Worm (Caenorhabditis elegans) whole organism, L2 larva: ENCODE results near the gene tsp-16.

ENCODE experiments used
- C34F6.9 ChIP-seq: fragments of 150-350 bp; optimal IDR thresholded peaks from 2 replicates; lab custom pipeline; 2014; ENCODE audit warnings: missing biosample characterization, missing genetic modification characterization
- F13H6.1 ChIP-seq: sonication (generic microtip); optimal IDR thresholded peaks from 2 replicates; lab custom pipeline; 2016; ENCODE audit warnings: missing genetic modification characterization, missing compliant biosample characterization
- Y55F3AM.14 ChIP-seq: fragments of 200-800 bp; sonication (Bioruptor generic); optimal IDR thresholded peaks from 2 replicates; lab custom pipeline; 2018; ENCODE audit warnings: mild to moderate bottlenecking, missing genetic modification characterization, missing compliant biosample characterization
- alr-1 ChIP-seq: fragments of 150-350 bp; optimal IDR thresholded peaks from 2 replicates; lab custom pipeline; 2014; ENCODE audit warnings: missing biosample characterization, missing genetic modification characterization
- aly-2 ChIP-seq: fragments of 150-350 bp; optimal IDR thresholded peaks from 2 replicates; lab custom pipeline; 2014; ENCODE audit warnings: missing biosample characterization, missing genetic modification characterization
- blmp-1 ChIP-seq: sonication (generic microtip); optimal IDR thresholded peaks from 2 replicates; lab custom pipeline; 2017; ENCODE audit warnings: missing genetic modification characterization, mild to moderate bottlenecking, missing compliant biosample characterization, antibody characterized with exemption, moderate library complexity; ENCODE audit not compliant: insufficient read depth
- ceh-16 ChIP-seq: fragments of 150-350 bp; optimal IDR thresholded peaks from 2 replicates; lab custom pipeline; 2014; ENCODE audit warnings: missing biosample characterization, missing genetic modification characterization
- crh-2 ChIP-seq: sonication (generic microtip); optimal IDR thresholded peaks from 2 replicates; lab custom pipeline; 2017; ENCODE audit warnings: missing biosample characterization, missing genetic modification characterization
- dmd-4 ChIP-seq: sonication (generic microtip); optimal IDR thresholded peaks from 2 replicates; lab custom pipeline; 2017; ENCODE audit warnings: missing biosample characterization, missing genetic modification characterization
- egl-27 ChIP-seq: sonication (generic microtip); optimal IDR thresholded peaks from 3 replicates; lab custom pipeline; 2017; ENCODE audit warnings: missing biosample characterization, missing genetic modification reagents, missing genetic modification characterization
- elt-1 ChIP-seq: fragments of 150-350 bp; optimal IDR thresholded peaks from 2 replicates; lab custom pipeline; 2014; ENCODE audit warnings: missing biosample characterization, missing genetic modification characterization
- elt-3 ChIP-seq: sonication (generic microtip); optimal IDR thresholded peaks from 2 replicates; lab custom pipeline; 2017; ENCODE audit warnings: missing biosample characterization, missing genetic modification characterization
- fos-1 ChIP-seq: fragments of 150-350 bp; optimal IDR thresholded peaks from 2 replicates; lab custom pipeline; 2014; ENCODE audit warnings: missing biosample characterization, missing genetic modification characterization
- gmeb-1 ChIP-seq: fragments of 150-350 bp; optimal IDR thresholded peaks from 2 replicates; lab custom pipeline; 2014; ENCODE audit warnings: missing biosample characterization, missing genetic modification characterization
- lin-11 ChIP-seq: fragments of 150-350 bp; sonication (generic microtip); optimal IDR thresholded peaks from 2 replicates; lab custom pipeline; 2014; ENCODE audit warnings: missing biosample characterization, missing genetic modification characterization, inconsistent platforms, mixed read lengths
- lin-13 ChIP-seq: fragments of 150-350 bp; optimal IDR thresholded peaks from 2 replicates; lab custom pipeline; 2014; ENCODE audit warnings: missing biosample characterization, missing genetic modification reagents, missing genetic modification characterization
- lin-39 ChIP-seq: fragments of 150-350 bp; optimal IDR thresholded peaks from 2 replicates; lab custom pipeline; 2014; ENCODE audit warnings: missing biosample characterization, missing genetic modification reagents, missing genetic modification characterization
- lsy-2 ChIP-seq, 2 experiments: fragments of 150-350 bp in 1 of 2; sonication (generic microtip) in 1 of 2; optimal IDR thresholded peaks; 2 replicates each; lab custom pipeline; 2014 to 2017; ENCODE audit warnings: missing biosample characterization in 2 of 2, missing genetic modification characterization in 2 of 2
- mab-5 ChIP-seq: fragments of 150-350 bp; optimal IDR thresholded peaks from 2 replicates; lab custom pipeline; 2014; ENCODE audit warnings: missing biosample characterization, missing genetic modification characterization
- mbf-1 ChIP-seq: sonication (generic microtip); optimal IDR thresholded peaks from 2 replicates; lab custom pipeline; 2017; ENCODE audit warnings: missing biosample characterization, missing genetic modification characterization
- mdl-1 ChIP-seq, 2 experiments: fragments of 150-350 bp in 1 of 2; sonication (generic microtip) in 1 of 2; optimal IDR thresholded peaks; 2 replicates each; lab custom pipeline; 2017; ENCODE audit warnings: missing biosample characterization in 2 of 2, missing genetic modification characterization in 2 of 2
- nhr-10 ChIP-seq: sonication (generic microtip); optimal IDR thresholded peaks from 2 replicates; lab custom pipeline; 2017; ENCODE audit warnings: missing biosample characterization, missing genetic modification characterization
- nhr-11 ChIP-seq: fragments of 150-350 bp; optimal IDR thresholded peaks from 2 replicates; lab custom pipeline; 2014; ENCODE audit warnings: missing biosample characterization, missing genetic modification characterization
- nhr-129 ChIP-seq: fragments of 150-350 bp; optimal IDR thresholded peaks from 2 replicates; lab custom pipeline; 2014; ENCODE audit warnings: missing biosample characterization, missing genetic modification characterization
- nhr-21 ChIP-seq: fragments of 150-350 bp; optimal IDR thresholded peaks from 2 replicates; lab custom pipeline; 2014; ENCODE audit warnings: missing biosample characterization, missing genetic modification characterization
- nhr-23 ChIP-seq: fragments of 150-350 bp; optimal IDR thresholded peaks from 2 replicates; lab custom pipeline; 2014; ENCODE audit warnings: missing biosample characterization, missing genetic modification reagents, missing genetic modification characterization
- peb-1 ChIP-seq: fragments of 150-350 bp; optimal IDR thresholded peaks from 2 replicates; lab custom pipeline; 2014; ENCODE audit warnings: missing biosample characterization, missing genetic modification characterization
- sem-4 ChIP-seq: fragments of 150-350 bp; optimal IDR thresholded peaks from 2 replicates; lab custom pipeline; 2014; ENCODE audit warnings: missing biosample characterization, missing genetic modification reagents, missing genetic modification characterization
- skn-1 ChIP-seq: sonication (generic microtip); optimal IDR thresholded peaks from 2 replicates; lab custom pipeline; 2017; ENCODE audit warnings: missing biosample characterization, missing genetic modification characterization
- sma-3 ChIP-seq: sonication (generic microtip); optimal IDR thresholded peaks from 2 replicates; lab custom pipeline; 2016; ENCODE audit warnings: missing genetic modification reagents, missing genetic modification characterization, missing compliant biosample characterization
- snpc-4 ChIP-seq: fragments of 150-350 bp; optimal IDR thresholded peaks from 2 replicates; lab custom pipeline; 2014; ENCODE audit warnings: missing biosample characterization, missing genetic modification characterization
- unc-39 ChIP-seq: fragments of 150-350 bp; optimal IDR thresholded peaks from 2 replicates; lab custom pipeline; 2014; ENCODE audit warnings: missing biosample characterization, missing genetic modification characterization
- unc-55 ChIP-seq: fragments of 150-350 bp; sonication (generic microtip); optimal IDR thresholded peaks from 3 replicates; lab custom pipeline; 2014; ENCODE audit warnings: missing biosample characterization, missing genetic modification reagents, missing genetic modification characterization
- unc-62 ChIP-seq: fragments of 150-350 bp; optimal IDR thresholded peaks from 2 replicates; lab custom pipeline; 2014; ENCODE audit warnings: missing biosample characterization, missing genetic modification reagents, missing genetic modification characterization
- zag-1 ChIP-seq: fragments of 150-350 bp; optimal IDR thresholded peaks from 2 replicates; lab custom pipeline; 2014; ENCODE audit warnings: missing biosample characterization, missing genetic modification characterization
- ztf-1 ChIP-seq: fragments of 200-800 bp; sonication (Bioruptor generic); conservative IDR thresholded peaks from 2 replicates; pipeline ENCODE4 v1.3.6; 2022; ENCODE audit warnings: missing genetic modification characterization, missing compliant biosample characterization
- ztf-11 ChIP-seq: sonication (generic microtip); optimal IDR thresholded peaks from 2 replicates; lab custom pipeline; 2017; ENCODE audit warnings: missing biosample characterization, missing genetic modification characterization
- ztf-4 ChIP-seq: fragments of 150-350 bp; optimal IDR thresholded peaks from 2 replicates; lab custom pipeline; 2014; ENCODE audit warnings: missing biosample characterization, missing genetic modification characterization

The tsp-16 gene

ce11 chrX:6989342-6989741, 7.1 kb downstream of the tsp-16 start, which contains the start of gene F01E11.18:
TSS of gene F01E11.18 (plus strand) at chrX:6989642.
- TF ChIP-seq ztf-1 (no peak), lin-39 (no peak)

- TF ChIP-seq sem-4, result no peak
- TF ChIP-seq sma-3 (GFP tag; lab: Kevin White, UChicago), result no peak
- TF ChIP-seq nhr-11 (tag; lab: Kevin White, UChicago), result no peak
- no peak for TF ChIP-seq C34F6.9
- no peak for TF ChIP-seq elt-3
- TF ChIP-seq nhr-23 (tag; lab: Kevin White, UChicago), result no peak
- no peak for TF ChIP-seq nhr-129 (tag; lab: Kevin White, UChicago)
- no peak for TF ChIP-seq gmeb-1 (tag; lab: Kevin White, UChicago)
- no peak for TF ChIP-seq fos-1 (tag; lab: Kevin White, UChicago)
- TF ChIP-seq elt-1 (tag; lab: Kevin White, UChicago), result no peak
- TF ChIP-seq, all 48 proteins: peak for 0
These were observed 8.2 kb downstream of the tsp-16 start for ce11 chrX:6988212-6988611.

ce11 chrX:6971301-6971700, 25.1 kb downstream of the tsp-16 start:
- TF ChIP-seq unc-55 (GFP tag; lab: Kevin White, UChicago) (peak; percentile 52), skn-1 (tag; lab: Kevin White, UChicago) (no peak), crh-2 (tag; lab: Kevin White, UChicago) (peak; percentile 27), zag-1 (peak; percentile 29), C34F6.9 (peak; percentile 34), peb-1 (tag; lab: Kevin White, UChicago) (no peak), lsy-2 (tag; optimal IDR thresholded peaks at IDR 0.05; lab: Kevin White, UChicago) (peak in 1 of 2 experiments; percentile 4), nhr-129 (tag; lab: Kevin White, UChicago) (peak; percentile 33), nhr-10 (tag; lab: Kevin White, UChicago) (no peak), lin-13 (GFP tag; lab: Kevin White, UChicago) (no peak), mab-5 (tag; lab: Kevin White, UChicago) (peak; percentile 45), lin-39 (no peak)
- TF ChIP-seq, all 48 proteins: peak for 7

ce11 chrX:6970134-6970533, 26.3 kb downstream of the tsp-16 start:
- TF ChIP-seq F13H6.1 (no peak), unc-62 (GFP tag; lab: Kevin White, UChicago) (no peak), sma-3 (GFP tag; lab: Kevin White, UChicago) (no peak), egl-27 (tag; lab: Kevin White, UChicago) (no peak), lin-39 (no peak), nhr-21 (tag; lab: Kevin White, UChicago) (no peak), ztf-11 (tag; lab: Kevin White, UChicago) (no peak), blmp-1 (no peak), mab-5 (tag; lab: Kevin White, UChicago) (no peak), mbf-1 (tag; lab: Kevin White, UChicago) (no peak)
- TF ChIP-seq, all 48 proteins: peak for 0

ce11 chrX:6968553-6968952, 27.9 kb downstream of the tsp-16 start:
- TF ChIP-seq aly-2 (tag; lab: Kevin White, UChicago) (no peak), fos-1 (tag; lab: Kevin White, UChicago) (no peak), lin-11 (no peak), alr-1 (tag; lab: Kevin White, UChicago) (no peak), gmeb-1 (tag; lab: Kevin White, UChicago) (no peak), ztf-11 (tag; lab: Kevin White, UChicago) (no peak), elt-3 (no peak), ztf-1 (no peak), ceh-16 (tag; lab: Kevin White, UChicago) (no peak)

- TF ChIP-seq Y55F3AM.14 (GFP tag; lab: Kevin White, UChicago), result no peak
- no peak for TF ChIP-seq unc-62 (GFP tag; lab: Kevin White, UChicago)
- no peak for TF ChIP-seq snpc-4
- TF ChIP-seq ztf-4, result no peak
- TF ChIP-seq nhr-11 (tag; lab: Kevin White, UChicago), result no peak
- no peak for TF ChIP-seq elt-3
- TF ChIP-seq nhr-129 (tag; lab: Kevin White, UChicago), result no peak
- no peak for TF ChIP-seq C34F6.9
- TF ChIP-seq ztf-11 (tag; lab: Kevin White, UChicago), result no peak
- no peak for TF ChIP-seq unc-39 (tag; lab: Kevin White, UChicago)
- TF ChIP-seq dmd-4 (tag; lab: Kevin White, UChicago), result no peak
- TF ChIP-seq F13H6.1, result no peak
- TF ChIP-seq mdl-1 (tag; optimal IDR thresholded peaks at IDR 0.05; lab: Kevin White, UChicago), result no peak
- TF ChIP-seq mbf-1 (tag; lab: Kevin White, UChicago), result no peak
These were observed 29.4 kb downstream of the tsp-16 start, which contains the start of gene F01E11.3 for ce11 chrX:6967057-6967456. TSS of gene F01E11.3 (plus strand) at chrX:6967357.
